Worm (Caenorhabditis elegans) whole organism, L1 larva: ENCODE data around the gene flp-19.
A peak's percentile ranks its signal among the peaks of the same experiment; 100 is the strongest.

Source experiments
- C04F5.9 ChIP-seq: sonication (generic microtip); optimal IDR thresholded peaks from 2 replicates; lab custom pipeline; 2016; ENCODE audit warnings: missing genetic modification characterization, missing compliant biosample characterization
- C34B4.2 ChIP-seq: sonication (generic microtip); optimal IDR thresholded peaks from 2 replicates; lab custom pipeline; 2017; ENCODE audit warnings: mild to moderate bottlenecking, missing genetic modification characterization, missing compliant biosample characterization
- F16B12.6 ChIP-seq: fragments of 150-350 bp; optimal IDR thresholded peaks from 2 replicates; lab custom pipeline; 2014; ENCODE audit warnings: missing biosample characterization, missing genetic modification characterization
- Y116A8C.19 ChIP-seq: sonication (generic microtip); optimal IDR thresholded peaks from 2 replicates; lab custom pipeline; 2016; ENCODE audit warnings: missing compliant biosample characterization, missing genetic modification characterization, borderline replicate concordance
- alr-1 ChIP-seq: fragments of 200-800 bp; sonication (Bioruptor generic); optimal IDR thresholded peaks from 2 replicates; lab custom pipeline; 2018; ENCODE audit warnings: borderline replicate concordance, mild to moderate bottlenecking, missing genetic modification characterization, missing compliant biosample characterization
- aly-2 ChIP-seq: fragments of 150-350 bp; optimal IDR thresholded peaks from 2 replicates; lab custom pipeline; 2014; ENCODE audit warnings: missing biosample characterization, missing genetic modification characterization
- blmp-1 ChIP-seq: fragments of 150-350 bp; optimal IDR thresholded peaks from 2 replicates; lab custom pipeline; 2014; ENCODE audit warnings: missing biosample characterization, missing genetic modification characterization
- ceh-63 ChIP-seq: fragments of 200-800 bp; sonication (Bioruptor generic); optimal IDR thresholded peaks from 2 replicates; lab custom pipeline; 2018; ENCODE audit warnings: mild to moderate bottlenecking, missing genetic modification characterization, missing compliant biosample characterization
- ceh-8 ChIP-seq: fragments of 200-800 bp; sonication (Bioruptor generic); optimal IDR thresholded peaks from 2 replicates; lab custom pipeline; 2018; ENCODE audit warnings: mild to moderate bottlenecking, missing genetic modification characterization, moderate library complexity, missing compliant biosample characterization
- ceh-90 ChIP-seq: sonication (generic microtip); optimal IDR thresholded peaks from 2 replicates; lab custom pipeline; 2016; ENCODE audit warnings: missing genetic modification characterization, missing compliant biosample characterization
- ces-1 ChIP-seq: fragments of 150-350 bp; optimal IDR thresholded peaks from 2 replicates; lab custom pipeline; 2014; ENCODE audit warnings: missing biosample characterization, missing genetic modification reagents, missing genetic modification characterization
- dpl-1 ChIP-seq, 3 experiments: fragments of 150-350 bp in 2 of 3; sonication (generic microtip) in 1 of 3; optimal IDR thresholded peaks; 2 replicates each; lab custom pipeline; 2014 to 2017; ENCODE audit warnings: missing biosample characterization in 3 of 3, missing genetic modification characterization in 3 of 3, missing genetic modification reagents in 3 of 3
- efl-1 ChIP-seq, 4 experiments: fragments of 150-350 bp; optimal IDR thresholded peaks in 3 of 4; peaks in 1 of 4; 1 replicate in 1 of 4; 2 replicates in 3 of 4; lab custom pipeline; 2014; ENCODE audit warnings: missing biosample characterization in 2 of 4, missing genetic modification characterization in 2 of 4, missing genetic modification reagents in 2 of 4
- efl-3 ChIP-seq: fragments of 200-800 bp; sonication (Bioruptor generic); optimal IDR thresholded peaks from 2 replicates; lab custom pipeline; 2018; ENCODE audit warnings: mild to moderate bottlenecking, missing genetic modification characterization, missing compliant biosample characterization
- elt-3 ChIP-seq, 6 experiments: fragments of 150-350 bp in 1 of 6; sonication (generic microtip); optimal IDR thresholded peaks; 2 replicates each; lab custom pipeline; 2017 to 2018; ENCODE audit warnings: missing biosample characterization in 6 of 6, missing genetic modification characterization in 6 of 6, inconsistent platforms in 1 of 6
- fkh-10 ChIP-seq: sonication (generic microtip); optimal IDR thresholded peaks from 2 replicates; lab custom pipeline; 2017; ENCODE audit warnings: missing biosample characterization, missing genetic modification reagents, missing genetic modification characterization
- fkh-4 ChIP-seq: sonication (generic microtip); optimal IDR thresholded peaks from 2 replicates; lab custom pipeline; 2016; ENCODE audit warnings: missing compliant biosample characterization, missing genetic modification characterization, borderline replicate concordance
- fkh-8 ChIP-seq: sonication (generic microtip); optimal IDR thresholded peaks from 2 replicates; lab custom pipeline; 2016; ENCODE audit warnings: mild to moderate bottlenecking, missing genetic modification characterization, missing compliant biosample characterization
- fos-1 ChIP-seq: fragments of 150-350 bp; optimal IDR thresholded peaks from 2 replicates; lab custom pipeline; 2014; ENCODE audit warnings: missing biosample characterization, missing genetic modification characterization
- grh-1 ChIP-seq: fragments of 200-800 bp; sonication (Bioruptor generic); IDR thresholded peaks from 2 replicates; pipeline ENCODE4 v1.3.6; 2022; ENCODE audit warnings: missing genetic modification reagents, missing genetic modification characterization, missing compliant biosample characterization
- hlh-17 ChIP-seq: fragments of 200-800 bp; sonication (Bioruptor generic); optimal IDR thresholded peaks from 2 replicates; lab custom pipeline; 2018; ENCODE audit warnings: missing genetic modification characterization, mild to moderate bottlenecking, missing compliant biosample characterization, moderate library complexity, borderline replicate concordance
- hlh-4 ChIP-seq: sonication (generic microtip); optimal IDR thresholded peaks from 2 replicates; lab custom pipeline; 2016; ENCODE audit warnings: mild to moderate bottlenecking, missing genetic modification characterization, missing compliant biosample characterization
- hpl-2 ChIP-seq: fragments of 150-350 bp; optimal IDR thresholded peaks from 2 replicates; lab custom pipeline; 2014; ENCODE audit warnings: missing biosample characterization, missing genetic modification reagents, missing genetic modification characterization
- irx-1 ChIP-seq: sonication (generic microtip); optimal IDR thresholded peaks from 2 replicates; lab custom pipeline; 2016; ENCODE audit warnings: missing genetic modification characterization, missing compliant biosample characterization
- isw-1 ChIP-seq: fragments of 200-800 bp; sonication (Bioruptor generic); IDR thresholded peaks from 2 replicates; pipeline ENCODE4 v1.3.6; 2022; ENCODE audit warnings: missing genetic modification characterization, missing compliant biosample characterization
- jun-1 ChIP-seq: fragments of 150-350 bp; optimal IDR thresholded peaks from 2 replicates; lab custom pipeline; 2014; ENCODE audit warnings: missing biosample characterization, missing genetic modification reagents, missing genetic modification characterization
- lin-13 ChIP-seq: fragments of 150-350 bp; optimal IDR thresholded peaks from 2 replicates; lab custom pipeline; 2014; ENCODE audit warnings: missing biosample characterization, missing genetic modification reagents, missing genetic modification characterization
- lin-14 ChIP-seq: fragments of 200-800 bp; sonication (Bioruptor generic); optimal IDR thresholded peaks from 2 replicates; lab custom pipeline; 2018; ENCODE audit warnings: mild to moderate bottlenecking, missing genetic modification characterization, moderate library complexity, missing compliant biosample characterization
- lin-15B ChIP-seq: fragments of 150-350 bp; sonication (generic microtip); optimal IDR thresholded peaks from 3 replicates; lab custom pipeline; 2014; ENCODE audit warnings: missing biosample characterization, missing genetic modification characterization
- lin-35 ChIP-seq, 2 experiments: fragments of 150-350 bp; optimal IDR thresholded peaks; 2 replicates each; lab custom pipeline; 2014; ENCODE audit warnings: missing biosample characterization in 2 of 2, missing genetic modification characterization in 2 of 2, missing genetic modification reagents in 2 of 2
- lin-39 ChIP-seq: fragments of 150-350 bp; optimal IDR thresholded peaks from 2 replicates; lab custom pipeline; 2014; ENCODE audit warnings: missing biosample characterization, missing genetic modification reagents, missing genetic modification characterization
- lir-3 ChIP-seq: sonication (generic microtip); optimal IDR thresholded peaks from 2 replicates; lab custom pipeline; 2016; ENCODE audit warnings: mild to moderate bottlenecking, missing genetic modification characterization, moderate library complexity, missing compliant biosample characterization; ENCODE audit not compliant: poor library complexity
- mab-9 ChIP-seq: fragments of 200-800 bp; sonication (Bioruptor generic); IDR thresholded peaks from 2 replicates; pipeline ENCODE4 v1.3.6; 2022; ENCODE audit warnings: missing genetic modification reagents, missing genetic modification characterization, missing compliant biosample characterization
- mdl-1 ChIP-seq, 2 experiments: fragments of 150-350 bp; optimal IDR thresholded peaks; 2 replicates each; lab custom pipeline; 2014 to 2017; ENCODE audit warnings: missing biosample characterization in 2 of 2, missing genetic modification characterization in 2 of 2, inconsistent platforms in 1 of 2
- nhr-19 ChIP-seq: fragments of 200-800 bp; sonication (Bioruptor generic); conservative IDR thresholded peaks from 2 replicates; pipeline ENCODE4 v1.3.6; 2022; ENCODE audit warnings: missing genetic modification characterization, missing compliant biosample characterization
- nhr-20 ChIP-seq: sonication (generic microtip); optimal IDR thresholded peaks from 2 replicates; lab custom pipeline; 2016; ENCODE audit warnings: mild to moderate bottlenecking, missing genetic modification characterization, missing compliant biosample characterization
- nhr-71 ChIP-seq: sonication (generic microtip); optimal IDR thresholded peaks from 2 replicates; lab custom pipeline; 2016; ENCODE audit warnings: mild to moderate bottlenecking, missing genetic modification characterization, moderate library complexity, missing compliant biosample characterization
- nhr-76 ChIP-seq: sonication (generic microtip); optimal IDR thresholded peaks from 2 replicates; lab custom pipeline; 2017; ENCODE audit warnings: missing biosample characterization, missing genetic modification characterization
- nhr-85 ChIP-seq: sonication (generic microtip); peaks from one replicate; lab custom pipeline; 2016; ENCODE audit warnings: missing genetic modification characterization, inconsistent platforms, missing compliant biosample characterization
- nhr-90 ChIP-seq: sonication (generic microtip); optimal IDR thresholded peaks from 2 replicates; lab custom pipeline; 2016; ENCODE audit warnings: mild to moderate bottlenecking, missing genetic modification characterization, missing compliant biosample characterization; ENCODE audit not compliant: poor library complexity
- pag-3 ChIP-seq: sonication (generic microtip); optimal IDR thresholded peaks from 2 replicates; lab custom pipeline; 2017; ENCODE audit warnings: missing genetic modification characterization, mild to moderate bottlenecking, missing compliant biosample characterization, antibody characterized with exemption, borderline replicate concordance; ENCODE audit not compliant: insufficient read depth
- pax-3 ChIP-seq: fragments of 200-800 bp; sonication (Bioruptor generic); optimal IDR thresholded peaks from 2 replicates; lab custom pipeline; 2018; ENCODE audit warnings: mild to moderate bottlenecking, missing genetic modification characterization, moderate library complexity, missing compliant biosample characterization
- pqm-1 ChIP-seq: sonication (generic microtip); optimal IDR thresholded peaks from 3 replicates; lab custom pipeline; 2017; ENCODE audit warnings: missing biosample characterization, missing genetic modification characterization
- skn-1 ChIP-seq: fragments of 150-350 bp; optimal IDR thresholded peaks from 2 replicates; lab custom pipeline; 2014; ENCODE audit warnings: missing biosample characterization, missing genetic modification characterization
- snu-23 ChIP-seq: sonication (generic microtip); optimal IDR thresholded peaks from 2 replicates; lab custom pipeline; 2016; ENCODE audit warnings: missing genetic modification characterization, missing compliant biosample characterization
- sox-4 ChIP-seq: sonication (generic microtip); optimal IDR thresholded peaks from 2 replicates; lab custom pipeline; 2016; ENCODE audit warnings: missing genetic modification characterization, missing compliant biosample characterization
- sptf-1 ChIP-seq: fragments of 150-350 bp; optimal IDR thresholded peaks from 2 replicates; lab custom pipeline; 2014; ENCODE audit warnings: missing biosample characterization, missing genetic modification characterization
- swsn-7 ChIP-seq: sonication (generic microtip); optimal IDR thresholded peaks from 2 replicates; lab custom pipeline; 2016; ENCODE audit warnings: missing genetic modification characterization, missing compliant biosample characterization
- tlp-1 ChIP-seq: fragments of 150-350 bp; optimal IDR thresholded peaks from 2 replicates; lab custom pipeline; 2014; ENCODE audit warnings: missing biosample characterization, missing genetic modification characterization
- unc-30 ChIP-seq: sonication (generic microtip); optimal IDR thresholded peaks from 2 replicates; lab custom pipeline; 2017; ENCODE audit warnings: missing biosample characterization, missing genetic modification characterization
- xbp-1 ChIP-seq: sonication (generic microtip); optimal IDR thresholded peaks from 2 replicates; lab custom pipeline; 2016; ENCODE audit warnings: missing genetic modification characterization, missing compliant biosample characterization
- zag-1 ChIP-seq: fragments of 150-350 bp; optimal IDR thresholded peaks from 2 replicates; lab custom pipeline; 2014; ENCODE audit warnings: missing biosample characterization, missing genetic modification characterization
- ztf-4 ChIP-seq: fragments of 150-350 bp; optimal IDR thresholded peaks from 2 replicates; lab custom pipeline; 2014; ENCODE audit warnings: missing biosample characterization, missing genetic modification characterization

The flp-19 gene

DNA sequence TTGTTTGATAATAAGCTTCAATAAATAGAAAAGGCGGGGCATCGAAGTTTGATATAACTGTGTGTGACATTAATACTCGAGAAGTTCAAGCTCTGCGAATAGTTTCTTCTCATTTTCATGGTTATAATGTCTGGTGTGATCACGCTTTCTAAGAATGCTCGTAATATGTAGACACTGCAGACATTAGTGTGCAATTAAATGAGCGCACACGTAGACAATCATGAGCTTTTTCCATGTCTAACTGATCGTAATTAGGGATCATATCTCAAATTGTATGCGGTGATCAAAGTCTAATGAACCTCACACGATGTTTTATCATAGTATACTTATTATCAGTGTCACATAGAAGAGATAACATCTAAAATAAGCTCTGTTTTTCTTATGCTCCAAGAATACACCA lies 45.6 kb downstream of the flp-19 start:
- TF ChIP-seq aly-2 (tag; lab: Kevin White, UChicago) (no peak), lin-14 (GFP tag; lab: Kevin White, UChicago) (peak; percentile 25), C04F5.9 (no peak), blmp-1 (tag; lab: Kevin White, UChicago) (no peak), sptf-1 (tag; lab: Kevin White, UChicago) (no peak), elt-3 (tag; optimal IDR thresholded peaks at IDR 0.05; lab: Kevin White, UChicago) (no peak), lin-13 (GFP tag; lab: Kevin White, UChicago) (no peak), pax-3 (peak; percentile 4), C34B4.2 (no peak), lin-15B (tag; lab: Kevin White, UChicago) (no peak), lin-39 (tag; lab: Kevin White, UChicago) (no peak), nhr-20 (tag; lab: Kevin White, UChicago) (no peak), unc-30 (tag; lab: Kevin White, UChicago) (no peak), ceh-8 (GFP tag; lab: Kevin White, UChicago) (peak; percentile 93), nhr-85 (tag; lab: Kevin White, UChicago) (no peak), fos-1 (tag; lab: Kevin White, UChicago) (no peak), zag-1 (tag; lab: Kevin White, UChicago) (no peak), ztf-4 (tag; lab: Kevin White, UChicago) (no peak), grh-1 (GFP tag; lab: Robert Waterston, UW) (no peak), pag-3 (tag; lab: Kevin White, UChicago) (no peak), Y116A8C.19 (tag; lab: Kevin White, UChicago) (no peak), F16B12.6 (tag; lab: Kevin White, UChicago) (no peak), efl-1 (optimal IDR thresholded peaks at IDR 0.05; lab: Kevin White, UChicago) (no peak), efl-1 (GFP tag; optimal IDR thresholded peaks at IDR 0.05 in 1 of 2; lab: Kevin White, UChicago) (no peak), alr-1 (tag; lab: Kevin White, UChicago) (no peak), isw-1 (GFP tag; lab: Robert Waterston, UW) (no peak), ceh-90 (tag; lab: Kevin White, UChicago) (no peak), irx-1 (tag; lab: Kevin White, UChicago) (no peak), mdl-1 (tag; optimal IDR thresholded peaks at IDR 0.05; lab: Kevin White, UChicago) (no peak), mab-9 (no peak), hlh-4 (tag; lab: Kevin White, UChicago) (no peak), xbp-1 (tag; lab: Kevin White, UChicago) (no peak), pqm-1 (no peak), skn-1 (tag; lab: Kevin White, UChicago) (no peak), efl-3 (GFP tag; lab: Kevin White, UChicago) (no peak), lin-35 (GFP tag; optimal IDR thresholded peaks at IDR 0.05; lab: Kevin White, UChicago) (no peak), dpl-1 (GFP tag; optimal IDR thresholded peaks at IDR 0.05; lab: Kevin White, UChicago) (no peak), nhr-76 (no peak), tlp-1 (tag; lab: Kevin White, UChicago) (no peak), sox-4 (tag; lab: Kevin White, UChicago) (no peak), ces-1 (GFP tag; lab: Kevin White, UChicago) (no peak), swsn-7 (tag; lab: Kevin White, UChicago) (no peak), fkh-8 (peak; percentile 75), ceh-63 (GFP tag; lab: Kevin White, UChicago) (no peak), snu-23 (GFP tag; lab: Kevin White, UChicago) (no peak), nhr-71 (tag; lab: Kevin White, UChicago) (peak; percentile 65), lir-3 (no peak), fkh-4 (tag; lab: Kevin White, UChicago) (no peak), hpl-2 (no peak), hlh-17 (GFP tag; lab: Kevin White, UChicago) (no peak), nhr-19 (GFP tag; lab: Robert Waterston, UW) (no peak), fkh-10 (GFP tag; lab: Kevin White, UChicago) (no peak), jun-1 (no peak), nhr-90 (no peak)
